Fruit fly (Drosophila melanogaster) whole organism, adult: ENCODE results near the gene fuss.

Source experiments
- CG11617 ChIP-seq: fragments of 200-800 bp; sonication (Bioruptor generic); optimal IDR thresholded peaks from 2 replicates; lab custom pipeline; 2017; ENCODE audit warnings: mild to moderate bottlenecking, missing biosample characterization, missing genetic modification reagents, missing genetic modification characterization
- CG12768 ChIP-seq: fragments of 200-800 bp; sonication (Bioruptor generic); optimal IDR thresholded peaks from 2 replicates; lab custom pipeline; 2017; ENCODE audit warnings: missing biosample characterization, missing genetic modification characterization, mild to moderate bottlenecking, moderate library complexity, missing genetic modification reagents
- CG14711 ChIP-seq: fragments of 200-800 bp; sonication (Bioruptor generic); optimal IDR thresholded peaks from 2 replicates; lab custom pipeline; 2018; ENCODE audit warnings: missing biosample characterization, mild to moderate bottlenecking, missing genetic modification characterization, moderate library complexity
- CG1620 ChIP-seq: fragments of 200-800 bp; sonication (Bioruptor generic); optimal IDR thresholded peaks from 2 replicates; lab custom pipeline; 2016; ENCODE audit warnings: missing biosample characterization, missing genetic modification characterization
- CG33017 ChIP-seq: fragments of 200-800 bp; sonication (Bioruptor generic); optimal IDR thresholded peaks from 2 replicates; lab custom pipeline; 2018; ENCODE audit warnings: missing biosample characterization, mild to moderate bottlenecking, missing genetic modification characterization, moderate library complexity
- CG5204 ChIP-seq: fragments of 200-800 bp; sonication (Bioruptor generic); optimal IDR thresholded peaks from 2 replicates; lab custom pipeline; 2016; ENCODE audit warnings: missing biosample characterization, missing genetic modification characterization
- CG7045 ChIP-seq: fragments of 200-800 bp; sonication (Bioruptor generic); optimal IDR thresholded peaks from 2 replicates; lab custom pipeline; 2017; ENCODE audit warnings: missing biosample characterization, mild to moderate bottlenecking, missing genetic modification characterization
- CG7101 ChIP-seq: fragments of 200-800 bp; sonication (Bioruptor generic); optimal IDR thresholded peaks from 2 replicates; lab custom pipeline; 2018; ENCODE audit warnings: missing biosample characterization, mild to moderate bottlenecking, missing genetic modification characterization, moderate library complexity
- Clk ChIP-seq: fragments of 200-800 bp; sonication (Bioruptor generic); optimal IDR thresholded peaks from 2 replicates; lab custom pipeline; 2017; ENCODE audit warnings: missing biosample characterization, missing genetic modification characterization
- Crg-1 ChIP-seq: fragments of 200-800 bp; sonication (Bioruptor generic); optimal IDR thresholded peaks from 2 replicates; lab custom pipeline; 2016; ENCODE audit warnings: missing biosample characterization, missing genetic modification characterization
- Hr96 ChIP-seq: fragments of 200-800 bp; sonication (Bioruptor generic); optimal IDR thresholded peaks from 2 replicates; lab custom pipeline; 2016; ENCODE audit warnings: missing biosample characterization, missing genetic modification characterization
- Mnt ChIP-seq: fragments of 200-800 bp; sonication (Bioruptor generic); optimal IDR thresholded peaks from 2 replicates; lab custom pipeline; 2016; ENCODE audit warnings: missing biosample characterization, mild to moderate bottlenecking, missing genetic modification characterization
- bab1 ChIP-seq: fragments of 200-800 bp; sonication (Bioruptor generic); optimal IDR thresholded peaks from 3 replicates; lab custom pipeline; 2019; ENCODE audit warnings: missing biosample characterization, mild to moderate bottlenecking, missing genetic modification characterization, moderate library complexity
- cic ChIP-seq: fragments of 200-800 bp; sonication (Bioruptor generic); optimal IDR thresholded peaks from 2 replicates; lab custom pipeline; 2017; ENCODE audit warnings: missing biosample characterization, mild to moderate bottlenecking, missing genetic modification characterization, moderate library complexity
- cnc ChIP-seq, 2 experiments: fragments of >200 bp; optimal IDR thresholded peaks; 2 replicates each; lab custom pipeline; 2017
- kay ChIP-seq: fragments of 200-800 bp; sonication (Bioruptor generic); peaks from one replicate; lab custom pipeline; 2016; ENCODE audit warnings: missing biosample characterization, missing genetic modification characterization, borderline replicate concordance
- ovo ChIP-seq: fragments of 200-800 bp; sonication (Bioruptor generic); optimal IDR thresholded peaks from 2 replicates; lab custom pipeline; 2016; ENCODE audit warnings: missing biosample characterization, missing genetic modification characterization
- pad ChIP-seq: fragments of 200-800 bp; sonication (Bioruptor generic); optimal IDR thresholded peaks from 3 replicates; lab custom pipeline; 2017; ENCODE audit warnings: missing biosample characterization, missing genetic modification characterization, mild to moderate bottlenecking, moderate library complexity, missing genetic modification reagents
- tj ChIP-seq: fragments of 200-800 bp; sonication (Bioruptor generic); optimal IDR thresholded peaks from 3 replicates; lab custom pipeline; 2017; ENCODE audit warnings: missing biosample characterization, mild to moderate bottlenecking, missing genetic modification characterization, moderate library complexity
- toe ChIP-seq: fragments of 200-800 bp; sonication (Bioruptor generic); optimal IDR thresholded peaks from 2 replicates; lab custom pipeline; 2016; ENCODE audit warnings: missing biosample characterization, missing genetic modification characterization

fuss gene

DNA sequence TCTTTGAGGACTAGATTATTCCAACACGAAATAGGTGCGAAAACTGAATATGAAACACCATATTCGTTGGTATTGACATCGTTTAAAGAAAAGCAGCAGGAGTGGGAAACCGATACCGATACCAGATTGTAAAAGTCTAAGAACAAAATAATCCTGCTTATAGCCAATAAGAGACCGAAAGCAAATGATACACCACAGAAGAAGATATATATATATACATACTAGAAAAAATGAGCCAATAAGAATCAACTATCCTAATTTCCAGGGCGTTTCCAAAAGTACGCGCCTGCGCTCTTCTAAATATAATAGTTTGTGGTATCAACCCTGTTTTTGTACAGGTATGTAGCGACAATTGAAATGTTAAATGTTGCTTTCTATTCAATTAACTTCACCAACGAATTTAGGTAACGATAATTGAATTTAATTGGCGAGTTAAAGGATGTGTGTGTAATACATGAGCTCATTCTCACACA is at the start of gene fuss:
TSS of gene fuss (minus strand) at position 51 of the 473 bp plus-strand sequence.
- TF ChIP-seq pad (GFP tag; lab: Kevin White, UChicago) (no peak), kay (peak; percentile 38), CG12768 (GFP tag; lab: Kevin White, UChicago) (no peak), Crg-1 (GFP tag; lab: Kevin White, UChicago) (no peak), Hr96 (GFP tag; lab: Kevin White, UChicago) (no peak)

DNA sequence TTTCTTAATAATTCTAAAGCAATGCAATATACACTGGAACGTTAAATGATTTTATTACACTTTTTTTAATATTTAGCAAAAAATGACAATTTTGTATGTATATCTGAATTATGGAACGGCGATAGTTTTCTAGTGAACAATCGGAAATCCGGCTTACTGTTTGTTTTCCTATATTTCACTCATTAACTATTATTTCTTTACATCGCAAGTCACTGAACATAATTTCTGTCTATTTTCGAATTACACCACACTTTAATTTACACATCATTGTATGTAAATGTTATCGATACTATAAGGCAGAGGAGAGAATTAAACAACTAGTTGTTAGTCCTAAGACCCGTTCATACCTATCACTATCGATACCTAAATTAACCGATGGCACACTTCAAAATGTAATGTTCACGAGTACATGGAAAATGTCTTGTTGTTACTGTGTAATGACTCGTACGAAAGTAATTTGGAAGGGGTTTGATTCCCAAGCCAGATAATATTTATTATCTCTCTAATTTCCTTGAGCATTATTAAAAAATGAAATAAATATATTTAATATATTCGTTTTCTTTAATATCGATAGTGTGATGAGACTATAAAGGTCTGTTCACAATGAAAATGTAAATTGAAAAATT is 48.6 kb upstream of the fuss start, which contains the start of gene PlexA:
TSS of gene PlexA (minus strand) at position 296 of the 626 bp plus-strand sequence.
- TF ChIP-seq pad (GFP tag; lab: Kevin White, UChicago), result peak; percentile 61
- TF ChIP-seq Clk, result peak; percentile 77
- peak; percentile 65 for TF ChIP-seq CG7045
- peak; percentile 2 for TF ChIP-seq cic (GFP tag; lab: Kevin White, UChicago)
- no peak for TF ChIP-seq Hr96 (GFP tag; lab: Kevin White, UChicago)
- peak; percentile 48 for TF ChIP-seq CG1620 (GFP tag; lab: Kevin White, UChicago)
- peak; percentile 47 for TF ChIP-seq CG11617 (GFP tag; lab: Kevin White, UChicago)
- peak; percentile 40 for TF ChIP-seq bab1 (GFP tag; lab: Kevin White, UChicago)
- TF ChIP-seq toe (GFP tag; lab: Kevin White, UChicago), result no peak
- TF ChIP-seq CG7101 (tag; lab: Kevin White, UChicago), result peak; percentile 84
- no peak for TF ChIP-seq cnc (optimal IDR thresholded peaks at IDR 0.05; lab: Kevin White, UChicago)
- TF ChIP-seq CG14711, result peak; percentile 74
- TF ChIP-seq CG33017 (tag; lab: Kevin White, UChicago), result peak; percentile 67
- TF ChIP-seq tj, result peak; percentile 1
- peak; percentile 28 for TF ChIP-seq Crg-1 (GFP tag; lab: Kevin White, UChicago)
- TF ChIP-seq CG12768 (GFP tag; lab: Kevin White, UChicago), result peak; percentile 80
- peak; percentile 55 for TF ChIP-seq ovo (GFP tag; lab: Kevin White, UChicago)
- peak; percentile 23 for TF ChIP-seq kay
- peak; percentile 73 for TF ChIP-seq CG5204
- TF ChIP-seq Mnt (GFP tag; lab: Kevin White, UChicago), result peak; percentile 24

DNA sequence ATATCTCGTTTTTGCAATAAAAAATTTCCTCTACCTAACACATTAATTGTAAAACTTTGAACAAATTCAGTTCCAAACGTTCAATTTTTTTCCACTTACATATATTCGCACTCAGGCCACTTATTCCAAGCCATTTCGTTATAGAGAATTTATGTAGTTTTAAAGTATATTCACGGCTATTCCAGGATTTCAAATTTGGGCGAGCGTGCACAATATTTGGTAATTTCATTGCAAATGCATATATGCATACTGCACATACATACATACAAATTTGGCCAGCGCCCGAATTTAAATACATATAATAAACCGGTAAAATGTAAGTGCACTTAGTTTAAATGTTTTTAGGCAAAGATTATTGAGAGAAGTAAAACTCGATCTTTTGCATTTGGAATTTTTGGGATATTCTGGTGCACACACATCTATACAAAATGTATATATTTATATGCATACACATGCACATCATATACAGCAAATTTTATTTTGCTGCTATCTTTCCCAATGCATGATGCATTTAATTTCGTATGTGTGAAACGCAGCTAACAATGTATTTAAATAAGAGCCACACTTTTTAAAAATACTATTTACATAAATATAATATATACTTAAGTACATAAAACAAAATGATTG is 47.9 kb upstream of the fuss start:
- TF ChIP-seq toe (GFP tag; lab: Kevin White, UChicago), result no peak
- TF ChIP-seq kay, result peak; percentile 97

DNA sequence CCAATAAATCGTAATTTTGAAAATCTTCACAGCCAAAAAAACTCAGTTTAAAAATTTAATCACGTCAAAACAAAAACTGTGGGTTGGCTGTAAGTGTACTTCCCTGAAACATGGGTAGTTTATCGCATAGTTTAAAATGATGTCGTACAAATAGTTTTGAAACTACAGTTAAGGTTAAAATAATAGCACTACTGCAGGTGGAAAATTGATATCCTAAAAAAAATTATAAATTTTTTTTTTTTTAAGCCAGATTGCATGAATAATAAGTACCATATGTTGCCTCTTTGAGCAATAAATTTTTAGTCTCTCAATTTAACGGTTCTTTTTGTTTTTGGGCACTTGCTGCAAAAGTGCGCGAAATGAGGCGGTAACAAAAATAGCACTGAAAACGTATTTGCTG is 46.8 kb upstream of the fuss start:
- peak; percentile 88 for TF ChIP-seq kay
- no peak for TF ChIP-seq ovo (GFP tag; lab: Kevin White, UChicago)

DNA sequence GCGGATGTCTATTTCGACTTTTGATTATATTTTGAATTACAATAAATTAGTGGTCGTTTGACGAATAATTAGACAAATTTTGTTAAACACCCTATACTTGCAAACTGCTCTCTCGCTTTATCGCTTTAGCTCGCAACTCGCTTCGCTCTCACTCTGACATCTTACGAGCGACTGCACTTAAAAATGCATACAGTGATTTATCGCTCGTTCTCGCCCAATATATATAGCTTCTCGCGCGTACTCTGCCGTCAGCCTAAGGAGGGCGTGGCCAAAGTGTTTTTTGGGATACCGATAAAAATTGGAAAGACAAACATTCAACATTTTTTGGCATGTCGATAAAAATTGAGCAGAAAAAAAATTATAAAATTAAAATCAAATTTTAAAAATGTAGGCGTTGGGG is 30.2 kb upstream of the fuss start:
- no peak for TF ChIP-seq cnc (optimal IDR thresholded peaks at IDR 0.05; lab: Kevin White, UChicago)
- no peak for TF ChIP-seq ovo (GFP tag; lab: Kevin White, UChicago)
- TF ChIP-seq Hr96 (GFP tag; lab: Kevin White, UChicago), result no peak
- no peak for TF ChIP-seq CG5204
- TF ChIP-seq CG14711, result no peak
- no peak for TF ChIP-seq CG7101 (tag; lab: Kevin White, UChicago)
- TF ChIP-seq toe (GFP tag; lab: Kevin White, UChicago), result no peak
- TF ChIP-seq CG12768 (GFP tag; lab: Kevin White, UChicago), result no peak
- no peak for TF ChIP-seq CG7045
- no peak for TF ChIP-seq Crg-1 (GFP tag; lab: Kevin White, UChicago)
- TF ChIP-seq Mnt (GFP tag; lab: Kevin White, UChicago), result no peak
- TF ChIP-seq CG33017 (tag; lab: Kevin White, UChicago), result no peak
- TF ChIP-seq bab1 (GFP tag; lab: Kevin White, UChicago), result no peak
- no peak for TF ChIP-seq pad (GFP tag; lab: Kevin White, UChicago)
- no peak for TF ChIP-seq kay
- TF ChIP-seq CG1620 (GFP tag; lab: Kevin White, UChicago), result no peak

DNA sequence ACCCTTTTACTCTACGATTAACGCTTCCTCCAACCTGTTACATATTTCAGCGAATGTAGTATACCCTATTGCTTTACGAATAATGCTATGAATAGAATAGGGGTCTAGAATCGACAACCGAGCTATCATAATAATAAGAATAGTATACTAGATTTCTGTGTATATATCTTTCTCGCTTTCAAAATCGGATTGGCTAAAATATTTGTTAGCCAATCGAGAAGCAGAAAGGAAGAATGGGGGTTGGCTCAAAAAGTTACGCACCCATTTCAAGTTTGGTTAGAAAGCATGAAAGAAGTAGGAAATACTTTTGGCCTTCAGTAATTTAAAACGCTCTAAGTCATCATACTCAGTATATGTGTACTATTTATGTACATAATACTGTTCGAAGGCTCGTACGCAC is 17.7 kb upstream of the fuss start:
- TF ChIP-seq bab1 (GFP tag; lab: Kevin White, UChicago) (no peak), kay (no peak), CG5204 (no peak), CG12768 (GFP tag; lab: Kevin White, UChicago) (no peak), CG11617 (GFP tag; lab: Kevin White, UChicago) (no peak), cic (GFP tag; lab: Kevin White, UChicago) (no peak), cnc (optimal IDR thresholded peaks at IDR 0.05; lab: Kevin White, UChicago) (no peak), tj (no peak), CG1620 (GFP tag; lab: Kevin White, UChicago) (no peak), CG33017 (tag; lab: Kevin White, UChicago) (no peak), Clk (no peak), pad (GFP tag; lab: Kevin White, UChicago) (no peak), Hr96 (GFP tag; lab: Kevin White, UChicago) (no peak), CG7101 (tag; lab: Kevin White, UChicago) (no peak), Mnt (GFP tag; lab: Kevin White, UChicago) (no peak)
